Fruit fly (Drosophila melanogaster) Kc167 (cell line): ENCODE data around the gene CG42675.

Experiments used
- Myc ChIP-seq: fragments of >200 bp; optimal IDR thresholded peaks from 2 replicates; lab custom pipeline; 2017; ENCODE audit warnings: missing external identifiers
- Sin3A ChIP-seq: fragments of >200 bp; optimal IDR thresholded peaks from 2 replicates; lab custom pipeline; 2018; ENCODE audit warnings: missing external identifiers
- h ChIP-seq: fragments of >200 bp; optimal IDR thresholded peaks from 3 replicates; lab custom pipeline; 2018; ENCODE audit warnings: missing external identifiers
- psq ChIP-seq: fragments of >200 bp; optimal IDR thresholded peaks from 2 replicates; lab custom pipeline; 2017; ENCODE audit warnings: missing external identifiers
- ttk ChIP-seq: sonication (Bioruptor generic); optimal IDR thresholded peaks from 2 replicates; lab custom pipeline; 2017; ENCODE audit warnings: missing external identifiers

DNA sequence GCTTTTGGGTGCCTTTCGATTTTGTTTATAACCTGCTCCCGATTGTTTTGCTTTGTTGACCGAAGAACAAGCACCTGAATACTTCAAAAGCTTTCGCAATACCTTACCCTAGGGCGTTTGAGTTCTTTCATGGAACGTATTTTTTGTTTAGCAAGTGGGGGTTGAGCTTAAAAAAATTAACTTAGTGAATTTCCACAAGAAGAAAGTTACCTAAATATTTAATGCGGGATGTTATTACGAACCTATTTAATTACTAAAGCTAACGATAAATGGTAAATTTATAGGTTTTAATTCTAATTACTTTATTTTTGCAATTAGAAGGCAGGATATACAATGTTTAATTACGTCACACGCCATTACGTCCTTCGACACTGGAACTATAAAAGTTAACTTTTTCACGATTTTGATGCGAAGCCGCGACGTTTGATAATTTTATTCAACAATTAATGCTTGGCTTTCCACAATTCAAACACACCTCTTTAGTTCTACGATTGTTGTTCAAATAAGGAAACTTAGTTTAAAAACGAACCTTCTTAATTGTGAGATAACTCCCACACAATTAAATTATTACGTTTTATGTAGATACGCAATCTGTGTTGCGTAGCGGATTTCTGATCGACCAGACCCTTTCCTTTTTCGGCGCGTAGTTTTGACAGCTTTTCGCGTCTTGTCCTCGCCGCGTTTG lies 48.0 kb downstream of the CG42675 start:
- TF ChIP-seq Sin3A (lab: Kevin White, UChicago) (no peak), h (lab: Kevin White, UChicago) (no peak), ttk (lab: Kevin White, UChicago) (no peak), psq (lab: Kevin White, UChicago) (no peak), Myc (lab: Kevin White, UChicago) (no peak)
